Worm (Caenorhabditis elegans): ENCODE measurements around the gene cnt-2.

- TF ChIP-seq med-1 (GFP tag; optimal IDR thresholded peaks at IDR 0.05; ENCODE audit: insufficient read depth) (no peak), tab-1 (GFP tag; IDR thresholded peaks at IDR 0.05) (no peak), flt-1 (GFP tag; IDR thresholded peaks at IDR 0.05) (no peak), T22C8.4 (GFP tag; IDR thresholded peaks at IDR 0.05) (no peak), ztf-29 (GFP tag; IDR thresholded peaks at IDR 0.05) (no peak)
Observed at ce11 chrIII:10628360-10628759, 26.5 kb upstream of the cnt-2 start.

Measured in whole organism, midembryonic.